Fruit fly (Drosophila melanogaster): ENCODE data around the gene CG31789.

dm6 chr2L:18625470-18625869 is 19.7 kb downstream of the CG31789 start:
- TF ChIP-seq CG8478 (optimal IDR thresholded peaks at IDR 0.05) (no peak), pan (optimal IDR thresholded peaks at IDR 0.05) (no peak), usp (GFP tag; optimal IDR thresholded peaks at IDR 0.05) (no peak)
